Worm (Caenorhabditis elegans) whole organism, L3 larva: ENCODE results near the gene sre-34.

ENCODE experiments used
- R02D3.7 ChIP-seq: fragments of 150-350 bp; optimal IDR thresholded peaks from 2 replicates; lab custom pipeline; 2014; ENCODE audit warnings: missing biosample characterization, missing genetic modification characterization
- ZK546.5 ChIP-seq: sonication (generic microtip); optimal IDR thresholded peaks from 2 replicates; lab custom pipeline; 2017; ENCODE audit warnings: missing biosample characterization, missing genetic modification characterization
- ceh-16 ChIP-seq: sonication (generic microtip); optimal IDR thresholded peaks from 2 replicates; lab custom pipeline; 2017; ENCODE audit warnings: missing biosample characterization, missing genetic modification characterization
- ceh-82 ChIP-seq: fragments of 150-350 bp; optimal IDR thresholded peaks from 2 replicates; lab custom pipeline; 2014; ENCODE audit warnings: missing biosample characterization, missing genetic modification characterization
- egl-27 ChIP-seq: sonication (generic microtip); optimal IDR thresholded peaks from 4 replicates; lab custom pipeline; 2017; ENCODE audit warnings: missing biosample characterization, missing genetic modification reagents, missing genetic modification characterization
- egl-5 ChIP-seq: fragments of 150-350 bp; optimal IDR thresholded peaks from 2 replicates; lab custom pipeline; 2017; ENCODE audit warnings: missing biosample characterization, missing genetic modification reagents, missing genetic modification characterization, inconsistent platforms
- elt-1 ChIP-seq: fragments of 150-350 bp; optimal IDR thresholded peaks from 2 replicates; lab custom pipeline; 2014; ENCODE audit warnings: missing biosample characterization, missing genetic modification characterization
- elt-2 ChIP-seq: sonication (generic microtip); optimal IDR thresholded peaks from 2 replicates; lab custom pipeline; 2016; ENCODE audit warnings: missing genetic modification reagents, mild to moderate bottlenecking, missing genetic modification characterization, missing compliant biosample characterization
- eor-1 ChIP-seq, 2 experiments: fragments of 150-350 bp; optimal IDR thresholded peaks; 2 replicates each; lab custom pipeline; 2014 to 2018; ENCODE audit warnings: missing biosample characterization in 2 of 2, missing genetic modification characterization in 2 of 2
- fkh-10 ChIP-seq: sonication (generic microtip); optimal IDR thresholded peaks from 2 replicates; lab custom pipeline; 2017; ENCODE audit warnings: missing biosample characterization, missing genetic modification reagents, missing genetic modification characterization
- fkh-2 ChIP-seq: fragments of 150-350 bp; optimal IDR thresholded peaks from 2 replicates; lab custom pipeline; 2014; ENCODE audit warnings: missing biosample characterization, missing genetic modification reagents, missing genetic modification characterization
- fos-1 ChIP-seq: fragments of 150-350 bp; optimal IDR thresholded peaks from 2 replicates; lab custom pipeline; 2014; ENCODE audit warnings: missing biosample characterization, missing genetic modification characterization
- hmg-11 ChIP-seq: sonication (generic microtip); optimal IDR thresholded peaks from 2 replicates; lab custom pipeline; 2016; ENCODE audit warnings: missing genetic modification characterization, missing compliant biosample characterization
- jun-1 ChIP-seq: fragments of 150-350 bp; optimal IDR thresholded peaks from 2 replicates; lab custom pipeline; 2014; ENCODE audit warnings: missing biosample characterization, missing genetic modification reagents, missing genetic modification characterization
- lin-15B ChIP-seq: fragments of 150-350 bp; optimal IDR thresholded peaks from 2 replicates; lab custom pipeline; 2014; ENCODE audit warnings: missing biosample characterization, missing genetic modification characterization
- lin-39 ChIP-seq: fragments of 150-350 bp; optimal IDR thresholded peaks from 2 replicates; lab custom pipeline; 2018; ENCODE audit warnings: missing biosample characterization, missing genetic modification reagents, missing genetic modification characterization
- lsy-12 ChIP-seq: sonication (generic microtip); optimal IDR thresholded peaks from 2 replicates; lab custom pipeline; 2016; ENCODE audit warnings: mild to moderate bottlenecking, missing genetic modification characterization, missing compliant biosample characterization
- nfya-1 ChIP-seq: sonication (generic microtip); optimal IDR thresholded peaks from 2 replicates; lab custom pipeline; 2017; ENCODE audit warnings: missing genetic modification characterization, mild to moderate bottlenecking, missing compliant biosample characterization, antibody characterized with exemption, moderate library complexity; ENCODE audit not compliant: insufficient read depth
- nhr-11 ChIP-seq: fragments of 150-350 bp; optimal IDR thresholded peaks from 2 replicates; lab custom pipeline; 2014; ENCODE audit warnings: missing biosample characterization, missing genetic modification characterization
- nhr-23 ChIP-seq: fragments of 150-350 bp; optimal IDR thresholded peaks from 2 replicates; lab custom pipeline; 2014; ENCODE audit warnings: missing biosample characterization, missing genetic modification reagents, missing genetic modification characterization
- nhr-25 ChIP-seq: sonication (generic microtip); optimal IDR thresholded peaks from 2 replicates; lab custom pipeline; 2017; ENCODE audit warnings: missing biosample characterization, missing genetic modification characterization
- nhr-43 ChIP-seq: sonication (generic microtip); optimal IDR thresholded peaks from 2 replicates; lab custom pipeline; 2016; ENCODE audit warnings: mild to moderate bottlenecking, missing genetic modification characterization, missing compliant biosample characterization; ENCODE audit not compliant: poor library complexity, severe bottlenecking
- nhr-67 ChIP-seq: fragments of 150-350 bp; optimal IDR thresholded peaks from 2 replicates; lab custom pipeline; 2014; ENCODE audit warnings: missing biosample characterization, missing genetic modification characterization
- nhr-77 ChIP-seq: fragments of 150-350 bp; optimal IDR thresholded peaks from 2 replicates; lab custom pipeline; 2014; ENCODE audit warnings: missing biosample characterization, missing genetic modification characterization
- pqm-1 ChIP-seq: fragments of 150-350 bp; optimal IDR thresholded peaks from 2 replicates; lab custom pipeline; 2017; ENCODE audit warnings: missing biosample characterization, missing genetic modification characterization, inconsistent platforms
- skn-1 ChIP-seq: fragments of 150-350 bp; optimal IDR thresholded peaks from 2 replicates; lab custom pipeline; 2014; ENCODE audit warnings: missing biosample characterization, missing genetic modification characterization
- snpc-4 ChIP-seq: fragments of 150-350 bp; optimal IDR thresholded peaks from 2 replicates; lab custom pipeline; 2014; ENCODE audit warnings: missing biosample characterization, missing genetic modification characterization
- tbx-2 ChIP-seq: sonication (generic microtip); optimal IDR thresholded peaks from 2 replicates; lab custom pipeline; 2016; ENCODE audit warnings: mild to moderate bottlenecking, missing genetic modification characterization, missing compliant biosample characterization
- zag-1 ChIP-seq: fragments of 150-350 bp; optimal IDR thresholded peaks from 2 replicates; lab custom pipeline; 2014; ENCODE audit warnings: missing biosample characterization, missing genetic modification characterization
- ztf-11 ChIP-seq: fragments of 150-350 bp; optimal IDR thresholded peaks from 2 replicates; lab custom pipeline; 2014; ENCODE audit warnings: missing biosample characterization, missing genetic modification characterization
- ztf-4 ChIP-seq: fragments of 150-350 bp; optimal IDR thresholded peaks from 2 replicates; lab custom pipeline; 2014; ENCODE audit warnings: missing biosample characterization, missing genetic modification characterization

sre-34 gene

DNA sequence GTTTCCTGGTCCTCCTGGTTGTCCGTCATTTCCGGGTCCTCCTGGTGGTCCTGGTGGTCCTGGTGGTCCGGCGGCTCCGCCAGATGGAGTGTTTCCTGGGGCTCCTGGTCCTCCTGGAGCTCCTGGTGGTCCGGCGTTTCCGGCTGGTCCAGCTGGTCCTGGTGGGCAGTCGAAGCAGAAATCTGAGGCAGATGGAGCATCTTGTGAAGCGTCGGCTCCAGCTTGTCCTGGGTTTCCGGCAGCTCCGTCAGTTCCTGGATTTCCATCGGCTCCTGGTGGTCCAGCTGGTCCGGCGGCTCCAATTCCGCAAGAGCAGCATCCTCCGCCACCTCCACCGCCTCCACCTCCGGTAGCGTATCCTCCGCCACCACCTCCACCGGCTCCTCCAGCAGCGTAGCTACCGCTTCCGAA, 44.1 kb downstream of the sre-34 start:
- TF ChIP-seq ceh-16 (no peak), eor-1 (tag; optimal IDR thresholded peaks at IDR 0.05; lab: Kevin White, UChicago) (no peak), elt-1 (no peak), nhr-23 (tag; lab: Kevin White, UChicago) (no peak), fos-1 (tag; lab: Kevin White, UChicago) (no peak), nhr-77 (tag; lab: Kevin White, UChicago) (no peak), elt-2 (no peak), hmg-11 (no peak), fkh-2 (tag; lab: Kevin White, UChicago) (no peak), nhr-67 (tag; lab: Kevin White, UChicago) (no peak), nhr-11 (tag; lab: Kevin White, UChicago) (no peak), ztf-11 (tag; lab: Kevin White, UChicago) (no peak)

DNA sequence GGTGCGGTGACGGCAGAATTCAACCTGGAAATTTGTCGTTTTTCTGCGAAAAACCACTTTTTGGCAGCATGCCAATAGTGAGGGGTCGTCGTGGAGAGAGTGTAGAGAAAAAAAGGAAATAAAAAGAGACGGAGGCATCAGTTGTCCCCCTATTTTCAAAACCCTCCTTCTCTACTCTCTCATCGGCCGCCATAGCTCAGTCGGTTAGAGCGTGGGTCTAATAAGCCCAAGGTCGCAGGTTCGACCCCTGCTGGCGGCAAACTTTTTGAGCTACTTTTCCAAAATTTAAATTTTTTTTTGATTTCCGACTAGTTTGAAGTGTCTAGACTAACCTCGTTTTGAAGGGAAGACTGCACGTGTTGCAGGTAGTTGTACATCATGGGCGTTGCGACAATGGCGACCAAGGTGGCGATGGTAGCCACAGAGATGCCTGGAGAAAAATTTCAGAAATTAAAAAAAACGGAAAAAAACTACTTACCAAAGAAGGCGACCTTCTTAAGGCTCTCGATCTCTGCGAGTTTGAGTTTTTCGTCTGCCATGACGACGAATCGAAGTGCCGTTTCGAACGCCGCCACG, 44.7 kb downstream of the sre-34 start, which contains the start of gene col-85:
col-85 (minus strand) TSS at position 540 of the 576 bp plus-strand sequence.
- TF ChIP-seq pqm-1 (peak; percentile 13), jun-1 (peak; percentile 61), skn-1 (peak; percentile 63), ztf-4 (tag; lab: Kevin White, UChicago) (no peak), lin-39 (tag; lab: Kevin White, UChicago) (peak; percentile 19), lsy-12 (tag; lab: Kevin White, UChicago) (peak; percentile 31), tbx-2 (tag; lab: Kevin White, UChicago) (peak; percentile 15), ZK546.5 (no peak), snpc-4 (tag; lab: Kevin White, UChicago) (peak; percentile 93), nhr-43 (peak; percentile 80), R02D3.7 (peak; percentile 8), nhr-23 (tag; lab: Kevin White, UChicago) (peak; percentile 30), lin-15B (peak; percentile 35), ceh-82 (tag; lab: Kevin White, UChicago) (peak; percentile 32), eor-1 (tag; optimal IDR thresholded peaks at IDR 0.05; lab: Kevin White, UChicago) (no peak), egl-27 (tag; lab: Kevin White, UChicago) (peak; percentile 41), hmg-11 (peak; percentile 89), nhr-67 (tag; lab: Kevin White, UChicago) (no peak), elt-2 (peak; percentile 47), fos-1 (tag; lab: Kevin White, UChicago) (no peak), nfya-1 (tag; lab: Kevin White, UChicago) (peak; percentile 66), nhr-25 (peak; percentile 31), egl-5 (tag; lab: Kevin White, UChicago) (no peak)

DNA sequence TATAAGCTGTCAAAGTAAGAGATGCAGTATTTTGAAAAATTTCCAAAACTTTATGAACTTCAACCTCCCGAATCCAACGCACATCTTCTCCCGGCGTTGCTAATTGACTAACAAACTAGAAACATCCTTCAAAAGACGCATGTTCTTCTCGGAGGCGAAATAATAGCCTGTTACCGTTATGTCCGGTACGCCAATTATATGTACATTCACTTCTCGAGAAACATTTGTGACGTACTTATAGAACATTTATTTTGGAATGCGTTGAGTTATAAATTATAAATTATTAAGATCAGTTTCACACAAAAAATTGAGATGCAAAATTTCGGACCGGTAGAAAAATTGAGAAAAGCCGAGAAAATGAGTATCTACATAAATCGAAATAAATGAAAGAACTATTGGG, 47.0 kb downstream of the sre-34 start, which contains the start of gene T21B4.3:
T21B4.3 (minus strand) TSS at position 101 of the 400 bp plus-strand sequence.
- TF ChIP-seq zag-1 (tag; lab: Kevin White, UChicago): no peak

DNA sequence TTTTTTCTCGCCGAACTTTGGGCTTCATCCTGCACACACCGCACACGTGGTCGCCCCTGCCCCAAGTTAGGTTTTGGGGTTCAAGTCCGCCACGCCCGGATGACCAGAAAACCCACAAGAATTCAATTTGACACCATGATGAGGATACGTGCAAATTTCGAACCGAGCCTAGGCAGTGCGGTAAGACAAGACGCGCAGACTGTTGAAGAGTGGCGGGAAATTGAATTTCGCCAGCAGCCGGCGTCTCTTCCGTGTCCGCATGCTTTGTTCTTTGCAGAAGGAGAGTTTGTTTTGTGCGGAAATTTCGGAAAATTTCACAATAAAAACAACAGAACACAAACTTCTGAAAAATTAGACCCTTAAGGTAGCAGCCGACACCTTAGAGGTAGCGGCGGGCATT, 50.0 kb downstream of the sre-34 start:
- no peak for TF ChIP-seq egl-27 (tag; lab: Kevin White, UChicago)
- TF ChIP-seq fkh-10 (GFP tag; lab: Kevin White, UChicago): peak; percentile 2
- TF ChIP-seq lin-39 (tag; lab: Kevin White, UChicago): no peak
